Worm (Caenorhabditis elegans) whole organism, L4 larva: ENCODE results near the gene F13E9.11.
A peak's percentile ranks its signal among the peaks of the same experiment; 100 is the strongest.

Source experiments
- F44E2.7 ChIP-seq: fragments of 200-800 bp; sonication (Bioruptor generic); IDR thresholded peaks from 2 replicates; pipeline ENCODE4 v2.1.2; 2022; ENCODE audit warnings: missing genetic modification characterization, missing compliant biosample characterization
- T26A8.4 ChIP-seq: fragments of 200-800 bp; sonication (Bioruptor generic); IDR thresholded peaks from 2 replicates; pipeline ENCODE4 v1.3.6; 2022; ENCODE audit warnings: missing genetic modification characterization, missing compliant biosample characterization
- ceh-28 ChIP-seq: fragments of 150-350 bp; optimal IDR thresholded peaks from 2 replicates; lab custom pipeline; 2014; ENCODE audit warnings: missing biosample characterization, missing genetic modification reagents, missing genetic modification characterization
- ceh-82 ChIP-seq: sonication (generic microtip); optimal IDR thresholded peaks from 2 replicates; lab custom pipeline; 2017; ENCODE audit warnings: missing biosample characterization, missing genetic modification characterization
- cey-2 ChIP-seq: sonication (generic microtip); optimal IDR thresholded peaks from 3 replicates; lab custom pipeline; 2017; ENCODE audit warnings: missing genetic modification characterization, mild to moderate bottlenecking, missing compliant biosample characterization, antibody characterized with exemption, borderline replicate concordance; ENCODE audit not compliant: insufficient read depth
- daf-12 ChIP-seq: fragments of 150-350 bp; optimal IDR thresholded peaks from 2 replicates; lab custom pipeline; 2014; ENCODE audit warnings: missing biosample characterization, missing genetic modification reagents, missing genetic modification characterization
- daf-16 ChIP-seq, 3 experiments: sonication (generic microtip); optimal IDR thresholded peaks; 2 replicates each; lab custom pipeline; 2016 to 2017; ENCODE audit warnings: missing genetic modification characterization in 3 of 3, missing genetic modification reagents in 3 of 3, mild to moderate bottlenecking in 2 of 3, missing compliant biosample characterization in 2 of 3, missing biosample characterization in 1 of 3, moderate library complexity in 1 of 3
- daf-19 ChIP-seq: fragments of 200-800 bp; sonication (Bioruptor generic); conservative IDR thresholded peaks from 2 replicates; pipeline ENCODE4 v1.3.6; 2022; ENCODE audit warnings: missing genetic modification characterization, missing compliant biosample characterization
- dmd-6 ChIP-seq: fragments of 200-800 bp; sonication (Bioruptor generic); IDR thresholded peaks from 2 replicates; pipeline ENCODE4 v1.3.6; 2022; ENCODE audit warnings: missing genetic modification reagents, missing genetic modification characterization, missing compliant biosample characterization
- duxl-1 ChIP-seq: sonication (generic microtip); optimal IDR thresholded peaks from 2 replicates; lab custom pipeline; 2016; ENCODE audit warnings: mild to moderate bottlenecking, missing genetic modification characterization, moderate library complexity, missing compliant biosample characterization; ENCODE audit not compliant: poor library complexity
- dve-1 ChIP-seq: sonication (generic microtip); optimal IDR thresholded peaks from 2 replicates; lab custom pipeline; 2017; ENCODE audit warnings: antibody characterized with exemption, mild to moderate bottlenecking, missing genetic modification characterization, missing compliant biosample characterization; ENCODE audit not compliant: insufficient read depth
- hlh-30 ChIP-seq: sonication (generic microtip); optimal IDR thresholded peaks from 2 replicates; lab custom pipeline; 2017; ENCODE audit warnings: antibody characterized with exemption, mild to moderate bottlenecking, missing genetic modification characterization, missing compliant biosample characterization; ENCODE audit not compliant: insufficient read depth
- hmg-1.1 ChIP-seq: fragments of 200-800 bp; sonication (Bioruptor generic); IDR thresholded peaks from 2 replicates; pipeline ENCODE4 v1.3.6; 2022; ENCODE audit warnings: missing genetic modification reagents, missing genetic modification characterization, missing compliant biosample characterization
- jun-1 ChIP-seq: fragments of 150-350 bp; optimal IDR thresholded peaks from 2 replicates; lab custom pipeline; 2014; ENCODE audit warnings: missing biosample characterization, missing genetic modification reagents, missing genetic modification characterization
- lin-1 ChIP-seq: fragments of 200-800 bp; sonication (Bioruptor generic); IDR thresholded peaks from 2 replicates; pipeline ENCODE4 v1.3.6; 2022; ENCODE audit warnings: missing genetic modification reagents, missing genetic modification characterization, missing compliant biosample characterization
- lin-13 ChIP-seq: fragments of 150-350 bp; optimal IDR thresholded peaks from 2 replicates; lab custom pipeline; 2014; ENCODE audit warnings: missing biosample characterization, missing genetic modification reagents, missing genetic modification characterization
- lin-39 ChIP-seq: fragments of 150-350 bp; optimal IDR thresholded peaks from 2 replicates; lab custom pipeline; 2014; ENCODE audit warnings: missing biosample characterization, missing genetic modification reagents, missing genetic modification characterization
- lsy-2 ChIP-seq, 2 experiments: fragments of 150-350 bp in 1 of 2; sonication (generic microtip) in 1 of 2; optimal IDR thresholded peaks; 2 replicates each; lab custom pipeline; 2014 to 2017; ENCODE audit warnings: missing biosample characterization in 2 of 2, missing genetic modification characterization in 2 of 2
- mdl-1 ChIP-seq, 2 experiments: fragments of 150-350 bp in 1 of 2; sonication (generic microtip) in 1 of 2; optimal IDR thresholded peaks; 2 replicates each; lab custom pipeline; 2014 to 2017; ENCODE audit warnings: missing biosample characterization in 2 of 2, missing genetic modification characterization in 2 of 2
- mep-1 ChIP-seq: fragments of 150-350 bp; sonication (generic microtip); optimal IDR thresholded peaks from 3 replicates; lab custom pipeline; 2014; ENCODE audit warnings: missing biosample characterization, missing genetic modification characterization
- mes-2 ChIP-seq: sonication (generic microtip); optimal IDR thresholded peaks from 2 replicates; lab custom pipeline; 2016; ENCODE audit warnings: missing genotype, mild to moderate bottlenecking, missing genetic modification characterization, missing compliant biosample characterization; ENCODE audit not compliant: poor library complexity, severe bottlenecking
- mxl-3 ChIP-seq: fragments of 200-800 bp; sonication (Bioruptor generic); optimal IDR thresholded peaks from 2 replicates; lab custom pipeline; 2018; ENCODE audit warnings: mild to moderate bottlenecking, missing genetic modification characterization, missing compliant biosample characterization
- nhr-237 ChIP-seq: sonication (generic microtip); optimal IDR thresholded peaks from 2 replicates; lab custom pipeline; 2017; ENCODE audit warnings: missing biosample characterization, missing genetic modification characterization
- nhr-25 ChIP-seq: sonication (generic microtip); optimal IDR thresholded peaks from 2 replicates; lab custom pipeline; 2017; ENCODE audit warnings: missing genetic modification characterization, mild to moderate bottlenecking, missing compliant biosample characterization, antibody characterized with exemption, moderate library complexity, borderline replicate concordance; ENCODE audit not compliant: insufficient read depth
- nhr-28 ChIP-seq: fragments of 150-350 bp; optimal IDR thresholded peaks from 2 replicates; lab custom pipeline; 2014; ENCODE audit warnings: missing biosample characterization, missing genetic modification characterization
- nhr-41 ChIP-seq: fragments of 200-800 bp; sonication (Bioruptor generic); IDR thresholded peaks from 2 replicates; pipeline ENCODE4 v1.3.6; 2022; ENCODE audit warnings: missing genetic modification reagents, missing genetic modification characterization, missing compliant biosample characterization
- nhr-42 ChIP-seq: fragments of 200-800 bp; sonication (Bioruptor generic); IDR thresholded peaks from 2 replicates; pipeline ENCODE4 v1.3.6; 2022; ENCODE audit warnings: missing genetic modification characterization, missing compliant biosample characterization
- nhr-77 ChIP-seq: fragments of 150-350 bp; optimal IDR thresholded peaks from 2 replicates; lab custom pipeline; 2014; ENCODE audit warnings: missing biosample characterization, missing genetic modification characterization
- pha-4 ChIP-seq, 2 experiments: fragments of 150-350 bp in 1 of 2; fragments of 200-800 bp in 1 of 2; sonication (Bioruptor generic) in 1 of 2; IDR thresholded peaks in 1 of 2; optimal IDR thresholded peaks in 1 of 2; 2 replicates each; pipeline versions ENCODE4 v1.3.6 to Lab custom; 2014 to 2022; ENCODE audit warnings: missing genetic modification characterization in 2 of 2, missing genetic modification reagents in 2 of 2, missing biosample characterization in 1 of 2, missing compliant biosample characterization in 1 of 2
- php-3 ChIP-seq: fragments of 200-800 bp; sonication (Bioruptor generic); IDR thresholded peaks from 2 replicates; pipeline ENCODE4 v1.3.6; 2022; ENCODE audit warnings: missing genetic modification reagents, missing genetic modification characterization, missing compliant biosample characterization
- pqm-1 ChIP-seq: sonication (generic microtip); optimal IDR thresholded peaks from 2 replicates; lab custom pipeline; 2017; ENCODE audit warnings: missing biosample characterization, missing genetic modification characterization
- spr-1 ChIP-seq: sonication (generic microtip); optimal IDR thresholded peaks from 2 replicates; lab custom pipeline; 2016; ENCODE audit warnings: mild to moderate bottlenecking, missing genetic modification characterization, missing compliant biosample characterization
- tag-97 ChIP-seq: fragments of 200-800 bp; sonication (Bioruptor generic); IDR thresholded peaks from 2 replicates; pipeline ENCODE4 v1.3.6; 2022; ENCODE audit warnings: missing genetic modification characterization, missing compliant biosample characterization
- tra-1 ChIP-seq: fragments of 200-800 bp; sonication (Bioruptor generic); IDR thresholded peaks from 2 replicates; pipeline ENCODE4 v1.3.6; 2022; ENCODE audit warnings: missing genetic modification reagents, missing genetic modification characterization, missing compliant biosample characterization
- unc-130 ChIP-seq: sonication (generic microtip); optimal IDR thresholded peaks from 2 replicates; lab custom pipeline; 2016; ENCODE audit warnings: missing genetic modification reagents, missing genetic modification characterization, missing compliant biosample characterization
- unc-39 ChIP-seq: sonication (generic microtip); optimal IDR thresholded peaks from 2 replicates; lab custom pipeline; 2017; ENCODE audit warnings: missing biosample characterization, missing genetic modification characterization
- unc-62 ChIP-seq, 3 experiments: fragments of 150-350 bp in 1 of 3; sonication (generic microtip); optimal IDR thresholded peaks in 2 of 3; peaks in 1 of 3; 1 replicate in 1 of 3; 2 replicates in 2 of 3; lab custom pipeline; 2014 to 2017; ENCODE audit warnings: missing biosample characterization in 3 of 3, missing genetic modification characterization in 3 of 3, missing genetic modification reagents in 3 of 3, missing genotype in 1 of 3
- zip-2 ChIP-seq: fragments of 150-350 bp; optimal IDR thresholded peaks from 2 replicates; lab custom pipeline; 2014; ENCODE audit warnings: missing biosample characterization, missing genetic modification characterization

Gene F13E9.11

DNA sequence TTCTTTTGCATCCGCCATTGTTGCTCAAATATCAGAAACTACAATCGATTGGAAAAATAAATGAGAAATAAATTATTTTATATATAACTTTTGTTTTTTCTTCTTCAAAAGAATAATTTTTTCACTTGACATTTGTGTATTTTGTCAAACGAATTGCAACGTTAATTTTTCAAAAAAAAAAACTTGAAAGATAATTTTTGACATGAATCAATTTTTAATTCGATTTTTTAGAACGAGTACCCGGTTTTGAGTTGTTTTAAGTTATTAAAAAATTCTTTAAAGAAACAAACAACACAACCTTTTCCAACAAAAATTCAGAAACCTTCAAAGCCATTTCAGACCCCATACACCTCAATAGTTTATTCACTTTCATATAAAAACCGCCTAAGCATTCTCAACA, 15.3 kb upstream of the F13E9.11 start, which contains the start of gene F13E9.5:
TSS of gene F13E9.5 (minus strand) at position 101 of the 400 bp plus-strand sequence.
- TF ChIP-seq ceh-28 (tag; lab: Kevin White, UChicago) (no peak), nhr-42 (no peak), duxl-1 (tag; lab: Kevin White, UChicago) (no peak), unc-62 (GFP tag; optimal IDR thresholded peaks at IDR 0.05 in 1 of 2; lab: Kevin White, UChicago) (no peak), unc-62 (tag; optimal IDR thresholded peaks at IDR 0.05; lab: Kevin White, UChicago) (no peak), nhr-28 (tag; lab: Kevin White, UChicago) (no peak), mxl-3 (GFP tag; lab: Kevin White, UChicago) (no peak), lin-1 (GFP tag; lab: Robert Waterston, UW) (no peak), F44E2.7 (GFP tag; lab: Robert Waterston, UW) (no peak), nhr-41 (GFP tag; lab: Robert Waterston, UW) (no peak), dmd-6 (GFP tag; lab: Robert Waterston, UW) (no peak), nhr-77 (tag; lab: Kevin White, UChicago) (no peak), daf-19 (GFP tag; lab: Robert Waterston, UW) (no peak), mes-2 (no peak), daf-12 (no peak), unc-39 (tag; lab: Kevin White, UChicago) (no peak), daf-16 (GFP tag; optimal IDR thresholded peaks at IDR 0.05; lab: Kevin White, UChicago) (no peak), daf-16 (tag; optimal IDR thresholded peaks at IDR 0.05; lab: Kevin White, UChicago) (no peak)

DNA sequence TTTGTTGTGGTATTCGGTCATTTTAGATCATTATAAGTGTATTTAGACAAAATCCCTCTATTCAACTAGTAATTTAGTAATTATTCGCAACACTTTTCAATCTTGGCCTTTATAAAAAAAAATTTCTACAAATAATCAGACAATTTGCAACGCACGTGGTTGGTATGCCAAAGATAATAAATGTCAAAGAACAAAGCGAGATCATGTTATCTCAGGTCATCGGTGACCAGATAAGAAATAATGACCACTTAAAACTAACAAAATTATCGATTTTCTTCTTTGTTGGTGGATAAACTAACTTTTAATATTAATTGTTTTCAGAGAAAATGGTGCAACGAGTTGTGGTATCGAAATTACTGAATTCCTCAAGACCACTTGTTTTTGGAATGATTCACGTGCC, 12.3 kb upstream of the F13E9.11 start, which contains the start of gene F13E9.13:
TSS of gene F13E9.13 (plus strand) at position 317 of the 400 bp plus-strand sequence.
- TF ChIP-seq pqm-1 (peak; percentile 2), php-3 (peak; percentile 85), lsy-2 (tag; optimal IDR thresholded peaks at IDR 0.05; lab: Kevin White, UChicago) (no peak), dve-1 (tag; lab: Kevin White, UChicago) (peak; percentile 80), spr-1 (no peak), mdl-1 (tag; optimal IDR thresholded peaks at IDR 0.05; lab: Kevin White, UChicago) (peak in 1 of 2 experiments; percentile 30), nhr-42 (no peak), F44E2.7 (GFP tag; lab: Robert Waterston, UW) (no peak)

DNA sequence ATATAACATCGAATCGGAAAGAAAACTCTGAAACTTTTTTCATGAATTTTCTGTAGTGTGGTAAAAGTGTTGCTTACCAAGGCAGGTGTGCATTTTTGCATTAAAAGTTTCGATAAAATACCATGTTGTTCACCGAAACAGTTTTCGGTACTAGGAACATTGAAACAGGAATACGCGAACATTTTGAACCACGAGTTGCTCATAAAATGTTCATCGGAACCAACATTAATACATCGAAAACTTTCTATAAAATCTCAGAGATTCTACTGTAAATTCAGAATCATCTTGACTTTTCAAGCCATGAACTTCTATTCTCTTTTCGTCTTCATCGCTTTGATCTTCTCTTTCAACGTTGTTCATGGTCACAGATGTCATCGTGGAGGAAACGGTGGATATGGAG, 11.3 kb upstream of the F13E9.11 start, which contains the start of gene fipr-15:
TSS of gene fipr-15 (plus strand) at position 301 of the 400 bp plus-strand sequence.
- TF ChIP-seq tra-1 (GFP tag; lab: Robert Waterston, UW) (no peak), lin-39 (tag; lab: Kevin White, UChicago) (no peak), ceh-82 (tag; lab: Kevin White, UChicago) (no peak), nhr-237 (tag; lab: Kevin White, UChicago) (no peak), php-3 (no peak), nhr-25 (no peak), hlh-30 (tag; lab: Kevin White, UChicago) (no peak), nhr-41 (GFP tag; lab: Robert Waterston, UW) (no peak), unc-130 (GFP tag; lab: Kevin White, UChicago) (no peak), cey-2 (tag; lab: Kevin White, UChicago) (no peak), pha-4 (GFP tag; IDR thresholded peaks at IDR 0.05; lab: Robert Waterston, UW) (no peak), pha-4 (tag; optimal IDR thresholded peaks at IDR 0.05; lab: Kevin White, UChicago) (no peak), zip-2 (tag; lab: Kevin White, UChicago) (no peak), mep-1 (tag; lab: Kevin White, UChicago) (no peak), duxl-1 (tag; lab: Kevin White, UChicago) (no peak), jun-1 (no peak), T26A8.4 (no peak), spr-1 (no peak), tag-97 (GFP tag; lab: Robert Waterston, UW) (no peak), hmg-1.1 (no peak), lin-13 (GFP tag; lab: Kevin White, UChicago) (no peak)
- TF ChIP-seq, all 104 proteins: peak for 0
